Fruit fly (Drosophila melanogaster): Measurements from ENCODE around the gene Mst36Fa.

Mst36Fa gene

DNA sequence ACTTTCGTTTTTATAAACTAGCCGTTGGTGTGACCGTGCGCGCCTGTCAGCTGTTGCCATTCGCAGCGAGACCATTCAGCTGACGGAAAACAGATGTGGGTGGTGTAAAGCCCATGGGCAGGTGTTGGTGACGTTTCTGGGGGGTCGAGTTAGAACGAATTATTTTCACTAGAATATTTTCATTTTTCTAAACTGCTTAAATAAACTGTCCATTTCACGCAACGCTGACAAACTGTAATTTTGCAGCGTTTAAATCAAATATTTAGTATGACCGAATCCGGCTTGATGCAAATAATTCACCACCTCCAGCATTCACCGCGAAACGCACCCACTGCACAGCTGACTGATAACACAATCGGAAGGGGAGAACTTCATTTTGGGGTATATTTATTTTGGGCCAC, 18.6 kb upstream of the Mst36Fa start, which contains the start of the genes CG10383 and CG10338 (continued):
- TF ChIP-seq oc (tag; optimal IDR thresholded peaks at IDR 0.05) (peak; percentile 79), Doc2 (GFP tag; IDR thresholded peaks at IDR 0.05) (peak; percentile 37; the same call in 1 of the 2 replicates), CG4617 (GFP tag; optimal IDR thresholded peaks at IDR 0.05; ENCODE audit: borderline replicate concordance) (peak; percentile 87), ro (GFP tag; IDR thresholded peaks at IDR 0.05) (peak; percentile 38; the same call in 1 of the 2 replicates), tna (GFP tag; IDR thresholded peaks at IDR 0.05; ENCODE audit: partially characterized antibody) (no peak), CG3726 (GFP tag; IDR thresholded peaks at IDR 0.05) (peak; percentile 79; the same call in 1 of the 3 replicates), Lhr (GFP tag; optimal IDR thresholded peaks at IDR 0.05) (peak; percentile 62), yki (optimal IDR thresholded peaks at IDR 0.05) (peak; percentile 76), CG14014 (GFP tag; IDR thresholded peaks at IDR 0.05) (peak; percentile 88), eve (GFP tag; optimal IDR thresholded peaks at IDR 0.05) (no peak), pros (GFP tag; optimal IDR thresholded peaks at IDR 0.05) (no peak), danr (GFP tag; IDR thresholded peaks at IDR 0.05) (peak; percentile 78), tin (GFP tag; optimal IDR thresholded peaks at IDR 0.05) (peak; percentile 77), Dfd (GFP tag; optimal IDR thresholded peaks at IDR 0.05) (no peak), gcm2 (GFP tag; optimal IDR thresholded peaks at IDR 0.05) (peak; percentile 71), E2f2 (GFP tag; IDR thresholded peaks at IDR 0.05) (peak; percentile 78), CG15601 (tag; optimal IDR thresholded peaks at IDR 0.05) (peak; percentile 58), abd-A (tag; optimal IDR thresholded peaks at IDR 0.05) (no peak), CG6654 (GFP tag; optimal IDR thresholded peaks at IDR 0.05) (peak; percentile 25), CG3995 (GFP tag; optimal IDR thresholded peaks at IDR 0.05) (peak; percentile 18), Hr39 (optimal IDR thresholded peaks at IDR 0.05) (no peak), CG12659 (GFP tag; optimal IDR thresholded peaks at IDR 0.05) (peak; percentile 90), CG14710 (tag; optimal IDR thresholded peaks at IDR 0.05) (peak; percentile 79), CG12236 (GFP tag; optimal IDR thresholded peaks at IDR 0.05) (peak; percentile 79), CG12391 (tag; optimal IDR thresholded peaks at IDR 0.05) (peak; percentile 80), gsb (GFP tag; IDR thresholded peaks at IDR 0.05) (peak; percentile 70), shn (GFP tag; optimal IDR thresholded peaks at IDR 0.05) (peak; percentile 92), CG15479 (GFP tag; optimal IDR thresholded peaks at IDR 0.05) (no peak), CG11560 (tag; IDR thresholded peaks at IDR 0.05) (peak; percentile 66; the same call in 2 of the 3 replicates), D (optimal IDR thresholded peaks at IDR 0.05) (peak; percentile 51), D (GFP tag; optimal IDR thresholded peaks at IDR 0.05) (peak; percentile 44), sr (GFP tag; IDR thresholded peaks at IDR 0.05) (peak; percentile 92), crol (GFP tag; IDR thresholded peaks at IDR 0.05) (peak; percentile 43; the same call in 1 of the 2 replicates), unpg (GFP tag; optimal IDR thresholded peaks at IDR 0.05) (peak; percentile 85), CG9215 (GFP tag; IDR thresholded peaks at IDR 0.05) (peak; percentile 86), Rfx (GFP tag; IDR thresholded peaks at IDR 0.05) (peak; percentile 94), CG17385 (GFP tag; optimal IDR thresholded peaks at IDR 0.05) (peak; percentile 82), Hand (GFP tag; optimal IDR thresholded peaks at IDR 0.05) (peak; percentile 48), dysf (GFP tag; IDR thresholded peaks at IDR 0.05) (peak; percentile 89), CG17328 (GFP tag; IDR thresholded peaks at IDR 0.05) (peak; percentile 88), Sin3A (optimal IDR thresholded peaks at IDR 0.05) (peak; percentile 97), Drgx (GFP tag; IDR thresholded peaks at IDR 0.05) (peak; percentile 88), CG2129 (GFP tag; IDR thresholded peaks at IDR 0.05; ENCODE audit: partially characterized antibody) (no peak), CG4820 (GFP tag; optimal IDR thresholded peaks at IDR 0.05) (peak; percentile 66), MTF-1 (GFP tag; optimal IDR thresholded peaks at IDR 0.05; ENCODE audit: borderline replicate concordance) (peak; percentile 53), CG12104 (GFP tag; optimal IDR thresholded peaks at IDR 0.05) (peak; percentile 71), CG11398 (GFP tag; optimal IDR thresholded peaks at IDR 0.05) (peak; percentile 77), CG2889 (GFP tag; IDR thresholded peaks at IDR 0.05) (peak; percentile 83), CG7271 (tag; optimal IDR thresholded peaks at IDR 0.05) (peak; percentile 53), Antp (GFP tag; optimal IDR thresholded peaks at IDR 0.05) (peak; percentile 95), NC2α (GFP tag; optimal IDR thresholded peaks at IDR 0.05) (peak; percentile 62), CG5245 (GFP tag; optimal IDR thresholded peaks at IDR 0.05) (peak; percentile 71), dm (GFP tag; optimal IDR thresholded peaks at IDR 0.05) (peak; percentile 85)

Measured in whole organism, embryonic.